Fruit fly (Drosophila melanogaster): ENCODE measurements around the gene Arpc4.
A peak's percentile ranks its signal among the peaks of the same experiment; 100 is the strongest.

The Arpc4 gene

DNA sequence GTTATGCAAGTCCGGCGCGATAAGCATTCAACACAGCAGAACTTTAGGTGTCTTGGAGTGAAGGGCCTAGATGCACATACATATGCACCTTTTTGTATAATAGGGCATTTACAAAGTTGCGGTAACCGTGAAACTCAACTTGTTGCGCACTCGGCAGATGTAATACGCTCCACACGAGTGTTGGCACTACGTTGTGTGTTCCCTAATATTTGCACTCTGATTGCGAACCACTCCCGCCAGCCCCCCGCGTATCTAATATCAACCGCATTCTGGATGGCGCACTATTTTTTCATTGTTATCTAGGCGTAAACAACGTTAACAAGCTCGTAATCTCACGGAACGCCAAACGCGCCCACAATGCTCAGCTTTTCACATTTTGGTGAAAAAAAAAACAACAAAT, 44.6 kb upstream of the Arpc4 start:
- TF ChIP-seq tai (GFP tag; optimal IDR thresholded peaks at IDR 0.05) = no peak
- TF ChIP-seq fru (GFP tag; optimal IDR thresholded peaks at IDR 0.05) = no peak
- TF ChIP-seq Rel (GFP tag; optimal IDR thresholded peaks at IDR 0.05) = no peak
- TF ChIP-seq Rel (tag; optimal IDR thresholded peaks at IDR 0.05) = peak; percentile 11

DNA sequence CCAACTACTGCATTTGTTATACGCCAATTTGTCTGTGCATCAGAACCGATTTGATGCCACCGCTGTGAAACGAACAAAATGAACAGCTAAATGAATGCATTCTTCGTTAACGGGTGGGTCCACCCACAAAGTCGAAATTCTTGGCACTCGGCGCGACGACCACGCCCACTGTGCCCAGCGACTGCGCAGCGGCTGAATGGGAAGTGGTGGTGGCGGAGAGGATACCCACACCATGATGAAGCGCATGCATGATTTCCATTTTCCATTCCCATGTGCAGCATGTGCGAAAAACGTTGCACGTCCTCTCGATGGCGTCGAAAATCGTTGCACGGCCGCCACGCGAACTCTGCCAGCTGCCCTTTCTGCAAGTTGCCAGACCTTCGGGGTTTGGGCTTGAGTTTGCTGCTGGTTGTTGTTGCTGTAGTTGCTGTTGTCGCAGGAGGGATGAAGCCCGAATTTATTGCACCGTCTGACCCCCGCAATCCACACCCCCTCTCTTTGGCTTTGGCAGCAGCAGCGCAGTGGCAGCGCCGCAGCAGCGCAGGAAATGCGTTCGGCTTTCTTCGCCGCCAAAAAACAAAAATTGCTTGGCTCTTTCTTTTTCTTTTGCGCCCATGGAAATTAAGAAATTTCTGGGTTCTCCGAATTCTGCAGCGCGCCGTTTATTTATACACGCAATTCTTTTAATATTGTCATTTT, 43.6 kb upstream of the Arpc4 start:
- TF ChIP-seq dmrt93B (GFP tag; optimal IDR thresholded peaks at IDR 0.05) (no peak), CG9705 (GFP tag; optimal IDR thresholded peaks at IDR 0.05) (peak; percentile 36), ey (GFP tag; optimal IDR thresholded peaks at IDR 0.05) (no peak), Hr83 (GFP tag; optimal IDR thresholded peaks at IDR 0.05; ENCODE audit: poor library complexity, severe bottlenecking) (no peak), OdsH (GFP tag; optimal IDR thresholded peaks at IDR 0.05) (no peak), Abd-B (GFP tag; optimal IDR thresholded peaks at IDR 0.05) (no peak), lola (GFP tag; optimal IDR thresholded peaks at IDR 0.05) (peak; percentile 51), Dfd (GFP tag; optimal IDR thresholded peaks at IDR 0.05) (no peak), foxo (GFP tag; optimal IDR thresholded peaks at IDR 0.05) (no peak), h (GFP tag; optimal IDR thresholded peaks at IDR 0.05) (peak; percentile 5), woc (GFP tag; optimal IDR thresholded peaks at IDR 0.05) (peak; percentile 40), fru (GFP tag; optimal IDR thresholded peaks at IDR 0.05) (no peak), Hnf4 (GFP tag; optimal IDR thresholded peaks at IDR 0.05) (no peak), Hr78 (GFP tag; optimal IDR thresholded peaks at IDR 0.05) (no peak), Jra (GFP tag; optimal IDR thresholded peaks at IDR 0.05) (no peak), Mio (GFP tag; optimal IDR thresholded peaks at IDR 0.05) (no peak), Vsx2 (GFP tag; optimal IDR thresholded peaks at IDR 0.05; ENCODE audit: partially characterized antibody) (peak; percentile 9), sv (GFP tag; optimal IDR thresholded peaks at IDR 0.05) (no peak), GATAd (GFP tag; optimal IDR thresholded peaks at IDR 0.05) (no peak), dl (GFP tag; optimal IDR thresholded peaks at IDR 0.05; ENCODE audit: insufficient read depth in 1 of 2, partially characterized antibody in 2 of 2) (peak in 1 of 2 experiments; percentile 55), pan (optimal IDR thresholded peaks at IDR 0.05) (no peak), usp (GFP tag; optimal IDR thresholded peaks at IDR 0.05) (no peak), br (GFP tag; optimal IDR thresholded peaks at IDR 0.05) (no peak), brk (GFP tag; optimal IDR thresholded peaks at IDR 0.05) (no peak), N (GFP tag; optimal IDR thresholded peaks at IDR 0.05) (no peak), rgr (GFP tag; optimal IDR thresholded peaks at IDR 0.05) (no peak), dsf (GFP tag; optimal IDR thresholded peaks at IDR 0.05; ENCODE audit: borderline replicate concordance) (no peak), Rel (GFP tag; optimal IDR thresholded peaks at IDR 0.05) (no peak), Rel (tag; optimal IDR thresholded peaks at IDR 0.05) (peak; percentile 50), Dif (GFP tag; optimal IDR thresholded peaks at IDR 0.05; ENCODE audit: partially characterized antibody) (no peak), jim (GFP tag; optimal IDR thresholded peaks at IDR 0.05) (no peak), tai (GFP tag; optimal IDR thresholded peaks at IDR 0.05) (peak; percentile 49), HLH106 (tag; optimal IDR thresholded peaks at IDR 0.05) (peak; percentile 15), psq (GFP tag; optimal IDR thresholded peaks at IDR 0.05) (peak; percentile 57), sage (GFP tag; optimal IDR thresholded peaks at IDR 0.05) (no peak), Myc (optimal IDR thresholded peaks at IDR 0.05) (no peak), CrebA (GFP tag; optimal IDR thresholded peaks at IDR 0.05; ENCODE audit: borderline replicate concordance) (no peak), Sp1 (GFP tag; optimal IDR thresholded peaks at IDR 0.05) (peak; percentile 54), CG32264 (GFP tag; optimal IDR thresholded peaks at IDR 0.05) (no peak)

DNA sequence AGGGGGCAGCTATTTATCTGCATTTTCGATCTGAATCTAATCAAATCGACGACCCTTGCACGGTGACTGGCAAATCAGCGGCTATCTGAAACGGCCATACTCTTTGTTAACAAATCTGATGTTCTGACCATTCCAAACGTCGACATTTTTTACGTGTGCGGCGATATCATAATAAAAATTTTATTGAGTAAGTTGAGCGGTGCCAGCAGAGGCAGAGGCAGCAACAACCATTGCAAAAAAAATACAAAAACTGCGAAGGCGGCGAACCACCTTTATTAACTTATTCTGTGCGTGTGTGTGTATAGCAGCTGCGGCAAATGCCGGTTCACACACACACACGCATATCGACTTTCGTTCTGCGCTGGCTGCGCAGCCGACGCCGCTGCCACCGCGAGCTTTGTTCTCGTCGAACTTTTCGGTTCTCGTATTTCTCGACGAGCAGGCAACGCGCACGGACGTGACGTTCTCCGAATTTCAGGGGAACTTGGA, 42.7 kb upstream of the Arpc4 start, which contains the start of gene Kr-h1:
Kr-h1 (plus strand) TSS at position 447 of the 489 bp plus-strand sequence.
- TF ChIP-seq Rel (GFP tag; optimal IDR thresholded peaks at IDR 0.05) = peak; percentile 38
- TF ChIP-seq Rel (tag; optimal IDR thresholded peaks at IDR 0.05) = peak; percentile 58
- peak in 1 of 2 experiments; percentile 40 for TF ChIP-seq dl (GFP tag; optimal IDR thresholded peaks at IDR 0.05; ENCODE audit: insufficient read depth in 1 of 2, partially characterized antibody in 2 of 2)
- peak; percentile 26 for TF ChIP-seq br (GFP tag; optimal IDR thresholded peaks at IDR 0.05)
- no peak for TF ChIP-seq OdsH (GFP tag; optimal IDR thresholded peaks at IDR 0.05)
- TF ChIP-seq h (GFP tag; optimal IDR thresholded peaks at IDR 0.05) = peak; percentile 58
- TF ChIP-seq Hr83 (GFP tag; optimal IDR thresholded peaks at IDR 0.05; ENCODE audit: poor library complexity, severe bottlenecking) = peak; percentile 76
- TF ChIP-seq GATAd (GFP tag; optimal IDR thresholded peaks at IDR 0.05) = no peak
- peak; percentile 60 for TF ChIP-seq brk (GFP tag; optimal IDR thresholded peaks at IDR 0.05)
- TF ChIP-seq CrebA (GFP tag; optimal IDR thresholded peaks at IDR 0.05; ENCODE audit: borderline replicate concordance) = peak; percentile 86
- no peak for TF ChIP-seq ey (GFP tag; optimal IDR thresholded peaks at IDR 0.05)
- TF ChIP-seq fru (GFP tag; optimal IDR thresholded peaks at IDR 0.05) = peak; percentile 69
- peak; percentile 8 for TF ChIP-seq HLH106 (tag; optimal IDR thresholded peaks at IDR 0.05)
- TF ChIP-seq tai (GFP tag; optimal IDR thresholded peaks at IDR 0.05) = peak; percentile 8
- TF ChIP-seq jim (GFP tag; optimal IDR thresholded peaks at IDR 0.05) = peak; percentile 81
